Worm (Caenorhabditis elegans): ENCODE measurements around the gene exc-13.

DNA sequence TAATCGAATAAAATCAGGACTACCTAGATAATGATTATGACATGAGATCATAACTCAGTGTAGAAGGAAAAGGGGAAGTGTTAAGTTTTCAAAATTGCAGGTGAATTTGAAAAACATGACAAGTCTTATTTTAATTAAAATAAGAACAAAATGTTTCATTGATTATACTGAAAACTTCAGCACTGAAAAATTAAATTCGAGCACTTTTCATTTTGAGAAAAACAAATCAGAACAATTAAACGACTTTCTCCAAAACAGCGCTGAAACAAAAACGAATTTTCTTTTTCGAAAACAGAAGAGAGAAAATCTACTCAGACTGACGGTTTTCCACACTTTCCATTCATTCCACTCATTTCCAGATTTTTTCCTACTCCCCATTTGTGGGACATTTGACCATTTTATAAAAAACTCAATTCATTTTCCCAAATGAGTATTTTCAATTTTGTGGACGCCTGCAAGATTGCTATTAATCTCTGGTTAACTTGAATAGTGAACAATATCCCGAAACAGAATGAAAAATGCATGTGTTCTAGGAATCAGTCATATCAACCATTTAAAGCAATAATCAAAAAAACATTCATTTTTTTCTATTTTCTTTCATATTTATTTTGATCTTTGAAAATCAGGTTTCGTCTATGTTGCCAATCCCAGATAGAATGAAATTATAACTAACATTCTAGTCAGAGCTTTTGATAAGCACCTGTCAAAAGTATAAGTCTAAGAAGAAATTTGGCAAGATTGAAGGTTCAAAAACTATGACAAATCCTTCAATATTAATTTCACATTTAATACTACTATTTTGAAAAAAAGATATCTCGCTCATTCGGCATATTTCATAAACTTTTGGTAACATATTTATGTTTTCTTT, 12.6 kb upstream of the exc-13 start, which contains the start of the genes srh-231 and srh-275:
- TF ChIP-seq ztf-23 (GFP tag; IDR thresholded peaks at IDR 0.05) (no peak), flt-1 (GFP tag; IDR thresholded peaks at IDR 0.05) (no peak), T22C8.4 (GFP tag; IDR thresholded peaks at IDR 0.05) (no peak), cog-1 (tag; optimal IDR thresholded peaks at IDR 0.05) (no peak)

Measured in whole organism, midembryonic.